Worm (Caenorhabditis elegans) whole organism, L1 larva: ENCODE results near the gene Y41D4A.7.

Experiments
- C04F5.9 ChIP-seq: sonication (generic microtip); optimal IDR thresholded peaks from 2 replicates; lab custom pipeline; 2016; ENCODE audit warnings: missing genetic modification characterization, missing compliant biosample characterization
- F16B12.6 ChIP-seq: fragments of 150-350 bp; optimal IDR thresholded peaks from 2 replicates; lab custom pipeline; 2014; ENCODE audit warnings: missing biosample characterization, missing genetic modification characterization
- aha-1 ChIP-seq: fragments of 150-350 bp; optimal IDR thresholded peaks from 2 replicates; lab custom pipeline; 2014; ENCODE audit warnings: missing biosample characterization, missing genetic modification characterization
- aly-2 ChIP-seq: fragments of 150-350 bp; optimal IDR thresholded peaks from 2 replicates; lab custom pipeline; 2014; ENCODE audit warnings: missing biosample characterization, missing genetic modification characterization
- ceh-8 ChIP-seq: fragments of 200-800 bp; sonication (Bioruptor generic); optimal IDR thresholded peaks from 2 replicates; lab custom pipeline; 2018; ENCODE audit warnings: mild to moderate bottlenecking, missing genetic modification characterization, moderate library complexity, missing compliant biosample characterization
- ceh-90 ChIP-seq: sonication (generic microtip); optimal IDR thresholded peaks from 2 replicates; lab custom pipeline; 2016; ENCODE audit warnings: missing genetic modification characterization, missing compliant biosample characterization
- dpl-1 ChIP-seq, 3 experiments: fragments of 150-350 bp in 2 of 3; sonication (generic microtip) in 1 of 3; optimal IDR thresholded peaks; 2 replicates each; lab custom pipeline; 2014 to 2017; ENCODE audit warnings: missing biosample characterization in 3 of 3, missing genetic modification characterization in 3 of 3, missing genetic modification reagents in 3 of 3
- dsc-1 ChIP-seq: sonication (generic microtip); optimal IDR thresholded peaks from 2 replicates; lab custom pipeline; 2016; ENCODE audit warnings: mild to moderate bottlenecking, missing genetic modification characterization, missing compliant biosample characterization
- efl-1 ChIP-seq, 4 experiments: fragments of 150-350 bp; optimal IDR thresholded peaks in 3 of 4; peaks in 1 of 4; 1 replicate in 1 of 4; 2 replicates in 3 of 4; lab custom pipeline; 2014; ENCODE audit warnings: missing biosample characterization in 2 of 4, missing genetic modification characterization in 2 of 4, missing genetic modification reagents in 2 of 4
- egl-27 ChIP-seq, 2 experiments: fragments of 150-350 bp in 1 of 2; sonication (generic microtip); optimal IDR thresholded peaks; 3 replicates each; lab custom pipeline; 2017 to 2018; ENCODE audit warnings: missing biosample characterization in 2 of 2, missing genetic modification characterization in 2 of 2, missing genetic modification reagents in 2 of 2
- elt-2 ChIP-seq: sonication (generic microtip); optimal IDR thresholded peaks from 2 replicates; lab custom pipeline; 2016; ENCODE audit warnings: missing genetic modification characterization, mild to moderate bottlenecking, inconsistent platforms, missing compliant biosample characterization, missing genetic modification reagents
- elt-3 ChIP-seq, 6 experiments: fragments of 150-350 bp in 1 of 6; sonication (generic microtip); optimal IDR thresholded peaks; 2 replicates each; lab custom pipeline; 2017 to 2018; ENCODE audit warnings: missing biosample characterization in 6 of 6, missing genetic modification characterization in 6 of 6, inconsistent platforms in 1 of 6
- fkh-10 ChIP-seq: sonication (generic microtip); optimal IDR thresholded peaks from 2 replicates; lab custom pipeline; 2017; ENCODE audit warnings: missing biosample characterization, missing genetic modification reagents, missing genetic modification characterization
- grh-1 ChIP-seq: fragments of 200-800 bp; sonication (Bioruptor generic); IDR thresholded peaks from 2 replicates; pipeline ENCODE4 v1.3.6; 2022; ENCODE audit warnings: missing genetic modification reagents, missing genetic modification characterization, missing compliant biosample characterization
- hpl-2 ChIP-seq: fragments of 150-350 bp; optimal IDR thresholded peaks from 2 replicates; lab custom pipeline; 2014; ENCODE audit warnings: missing biosample characterization, missing genetic modification reagents, missing genetic modification characterization
- irx-1 ChIP-seq: sonication (generic microtip); optimal IDR thresholded peaks from 2 replicates; lab custom pipeline; 2016; ENCODE audit warnings: missing genetic modification characterization, missing compliant biosample characterization
- lin-14 ChIP-seq: fragments of 200-800 bp; sonication (Bioruptor generic); optimal IDR thresholded peaks from 2 replicates; lab custom pipeline; 2018; ENCODE audit warnings: mild to moderate bottlenecking, missing genetic modification characterization, moderate library complexity, missing compliant biosample characterization
- lin-15B ChIP-seq: fragments of 150-350 bp; sonication (generic microtip); optimal IDR thresholded peaks from 3 replicates; lab custom pipeline; 2014; ENCODE audit warnings: missing biosample characterization, missing genetic modification characterization
- lir-3 ChIP-seq: sonication (generic microtip); optimal IDR thresholded peaks from 2 replicates; lab custom pipeline; 2016; ENCODE audit warnings: mild to moderate bottlenecking, missing genetic modification characterization, moderate library complexity, missing compliant biosample characterization; ENCODE audit not compliant: poor library complexity
- lsy-2 ChIP-seq, 2 experiments: fragments of 150-350 bp; optimal IDR thresholded peaks; 2 replicates each; lab custom pipeline; 2014; ENCODE audit warnings: missing biosample characterization in 2 of 2, missing genetic modification characterization in 2 of 2
- mab-9 ChIP-seq: fragments of 200-800 bp; sonication (Bioruptor generic); IDR thresholded peaks from 2 replicates; pipeline ENCODE4 v1.3.6; 2022; ENCODE audit warnings: missing genetic modification reagents, missing genetic modification characterization, missing compliant biosample characterization
- nhr-12 ChIP-seq: sonication (generic microtip); optimal IDR thresholded peaks from 2 replicates; lab custom pipeline; 2017; ENCODE audit warnings: missing biosample characterization, missing genetic modification characterization
- nhr-20 ChIP-seq: sonication (generic microtip); optimal IDR thresholded peaks from 2 replicates; lab custom pipeline; 2016; ENCODE audit warnings: mild to moderate bottlenecking, missing genetic modification characterization, missing compliant biosample characterization
- nhr-237 ChIP-seq: fragments of 150-350 bp; optimal IDR thresholded peaks from 2 replicates; lab custom pipeline; 2014; ENCODE audit warnings: missing biosample characterization, missing genetic modification characterization
- nhr-47 ChIP-seq: sonication (generic microtip); optimal IDR thresholded peaks from 2 replicates; lab custom pipeline; 2016; ENCODE audit warnings: mild to moderate bottlenecking, missing genetic modification characterization, moderate library complexity, missing compliant biosample characterization
- nhr-71 ChIP-seq: sonication (generic microtip); optimal IDR thresholded peaks from 2 replicates; lab custom pipeline; 2016; ENCODE audit warnings: mild to moderate bottlenecking, missing genetic modification characterization, moderate library complexity, missing compliant biosample characterization
- nhr-90 ChIP-seq: sonication (generic microtip); optimal IDR thresholded peaks from 2 replicates; lab custom pipeline; 2016; ENCODE audit warnings: mild to moderate bottlenecking, missing genetic modification characterization, missing compliant biosample characterization; ENCODE audit not compliant: poor library complexity
- pag-3 ChIP-seq: sonication (generic microtip); optimal IDR thresholded peaks from 2 replicates; lab custom pipeline; 2017; ENCODE audit warnings: missing genetic modification characterization, mild to moderate bottlenecking, missing compliant biosample characterization, antibody characterized with exemption, borderline replicate concordance; ENCODE audit not compliant: insufficient read depth
- pqm-1 ChIP-seq: sonication (generic microtip); optimal IDR thresholded peaks from 3 replicates; lab custom pipeline; 2017; ENCODE audit warnings: missing biosample characterization, missing genetic modification characterization
- rnt-1 ChIP-seq: sonication (generic microtip); optimal IDR thresholded peaks from 2 replicates; lab custom pipeline; 2016; ENCODE audit warnings: mild to moderate bottlenecking, missing genetic modification characterization, moderate library complexity, missing compliant biosample characterization
- skn-1 ChIP-seq: fragments of 150-350 bp; optimal IDR thresholded peaks from 2 replicates; lab custom pipeline; 2014; ENCODE audit warnings: missing biosample characterization, missing genetic modification characterization
- tbx-2 ChIP-seq: sonication (generic microtip); optimal IDR thresholded peaks from 2 replicates; lab custom pipeline; 2016; ENCODE audit warnings: missing genetic modification characterization, missing compliant biosample characterization
- tlp-1 ChIP-seq: fragments of 150-350 bp; optimal IDR thresholded peaks from 2 replicates; lab custom pipeline; 2014; ENCODE audit warnings: missing biosample characterization, missing genetic modification characterization
- unc-130 ChIP-seq: fragments of 150-350 bp; optimal IDR thresholded peaks from 2 replicates; lab custom pipeline; 2017; ENCODE audit warnings: missing biosample characterization, missing genetic modification characterization, inconsistent platforms
- unc-98 ChIP-seq: fragments of 200-800 bp; sonication (Bioruptor generic); IDR thresholded peaks from 2 replicates; pipeline ENCODE4 v1.3.6; 2022; ENCODE audit warnings: missing genetic modification characterization, missing compliant biosample characterization
- vab-15 ChIP-seq: sonication (generic microtip); optimal IDR thresholded peaks from 2 replicates; lab custom pipeline; 2017; ENCODE audit warnings: missing genotype, mild to moderate bottlenecking, missing genetic modification characterization, missing compliant biosample characterization

The Y41D4A.7 gene

DNA sequence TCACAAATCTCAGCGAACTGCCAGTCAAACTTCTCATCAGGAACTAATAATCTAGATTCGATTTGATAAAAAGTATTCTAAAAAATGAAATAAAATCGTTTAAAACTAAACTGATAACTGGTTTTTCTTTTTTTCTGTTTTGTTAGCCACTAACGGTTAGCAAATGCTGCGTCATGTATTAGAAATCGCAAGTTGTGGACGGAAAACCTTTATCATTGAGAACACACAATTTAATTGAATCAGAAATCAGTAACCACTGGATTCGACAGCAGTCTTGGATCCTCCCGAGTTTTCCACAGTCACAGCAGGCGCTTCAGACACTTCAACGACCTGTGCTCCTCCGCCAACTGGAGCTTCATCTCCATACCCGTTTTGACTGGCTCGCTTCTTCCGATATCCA is 38.4 kb downstream of the Y41D4A.7 start:
- TF ChIP-seq F16B12.6 (no peak), lin-15B (tag; lab: Kevin White, UChicago) (no peak), unc-98 (no peak), pqm-1 (tag; lab: Kevin White, UChicago) (no peak), ceh-90 (tag; lab: Kevin White, UChicago) (no peak), nhr-12 (tag; lab: Kevin White, UChicago) (no peak), dsc-1 (no peak), lin-14 (GFP tag; lab: Kevin White, UChicago) (no peak), lsy-2 (tag; optimal IDR thresholded peaks at IDR 0.05; lab: Kevin White, UChicago) (no peak), grh-1 (GFP tag; lab: Robert Waterston, UW) (0 out of 2 replicates have a peak, but pooled peaks have one; percentile 31), skn-1 (tag; lab: Kevin White, UChicago) (no peak), efl-1 (optimal IDR thresholded peaks at IDR 0.05; lab: Kevin White, UChicago) (no peak), efl-1 (GFP tag; optimal IDR thresholded peaks at IDR 0.05 in 1 of 2; lab: Kevin White, UChicago) (peak in 1 of 2 experiments; percentile 72), tlp-1 (tag; lab: Kevin White, UChicago) (no peak), nhr-71 (peak; percentile 25), nhr-47 (tag; lab: Kevin White, UChicago) (peak; percentile 11), egl-27 (tag; optimal IDR thresholded peaks at IDR 0.05; lab: Kevin White, UChicago) (no peak), elt-3 (tag; optimal IDR thresholded peaks at IDR 0.05; lab: Kevin White, UChicago) (peak in 1 of 6 experiments; percentile 18), nhr-90 (tag; lab: Kevin White, UChicago) (no peak), unc-130 (tag; lab: Kevin White, UChicago) (no peak), nhr-237 (tag; lab: Kevin White, UChicago) (no peak), pag-3 (tag; lab: Kevin White, UChicago) (no peak), elt-2 (tag; lab: Kevin White, UChicago) (no peak), aha-1 (tag; lab: Kevin White, UChicago) (no peak), hpl-2 (GFP tag; lab: Kevin White, UChicago) (no peak), rnt-1 (no peak), lir-3 (tag; lab: Kevin White, UChicago) (no peak), dpl-1 (GFP tag; optimal IDR thresholded peaks at IDR 0.05; lab: Kevin White, UChicago) (no peak), fkh-10 (GFP tag; lab: Kevin White, UChicago) (no peak), vab-15 (tag; lab: Kevin White, UChicago) (no peak), C04F5.9 (tag; lab: Kevin White, UChicago) (no peak), tbx-2 (no peak), aly-2 (peak; percentile 95), nhr-20 (tag; lab: Kevin White, UChicago) (peak; percentile 12), irx-1 (tag; lab: Kevin White, UChicago) (no peak)

DNA sequence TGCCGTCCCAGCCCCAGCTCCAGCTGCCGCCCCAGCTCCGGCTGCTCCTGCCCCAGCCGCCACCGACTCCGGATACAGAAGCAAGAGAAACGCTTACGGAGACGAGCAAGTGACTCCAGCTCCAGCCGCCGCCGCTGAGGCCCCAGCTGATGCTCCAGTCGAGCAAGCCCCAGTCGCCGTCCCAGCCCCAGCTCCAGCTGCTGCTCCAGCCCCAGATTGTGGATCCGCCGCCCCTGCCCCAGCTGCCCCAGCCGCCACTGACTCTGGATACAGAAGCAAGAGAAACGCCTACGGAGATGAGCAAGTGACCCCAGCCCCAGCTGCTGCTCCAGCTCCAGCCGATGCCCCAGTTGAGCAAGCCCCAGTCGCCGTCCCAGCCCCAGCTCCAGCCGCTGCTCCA is 38.9 kb downstream of the Y41D4A.7 start:
- peak; percentile 49 for TF ChIP-seq ceh-8 (GFP tag; lab: Kevin White, UChicago)

DNA sequence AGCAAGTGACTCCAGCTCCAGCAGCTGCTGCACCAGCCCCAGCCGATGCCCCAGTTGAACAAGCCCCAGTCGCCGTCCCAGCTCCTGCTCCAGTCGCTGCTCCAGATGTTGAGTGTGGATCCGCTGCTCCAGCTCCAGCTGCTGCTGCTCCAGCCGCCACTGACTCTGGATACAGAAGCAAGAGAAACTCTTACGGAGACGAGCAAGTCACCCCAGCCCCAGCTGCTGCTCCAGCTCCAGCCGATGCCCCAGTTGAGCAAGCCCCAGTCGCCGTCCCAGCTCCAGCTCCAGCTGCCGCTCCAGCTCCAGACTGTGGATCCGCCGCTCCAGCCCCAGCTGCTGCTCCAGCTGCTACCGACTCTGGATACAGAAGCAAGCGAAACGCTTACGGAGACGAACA is 39.8 kb downstream of the Y41D4A.7 start:
- TF ChIP-seq skn-1 (tag; lab: Kevin White, UChicago) (no peak), efl-1 (optimal IDR thresholded peaks at IDR 0.05; lab: Kevin White, UChicago) (no peak), efl-1 (GFP tag; optimal IDR thresholded peaks at IDR 0.05 in 1 of 2; lab: Kevin White, UChicago) (peak in 1 of 2 experiments; percentile 15)
- TF ChIP-seq, all 84 proteins: peak for 1

DNA sequence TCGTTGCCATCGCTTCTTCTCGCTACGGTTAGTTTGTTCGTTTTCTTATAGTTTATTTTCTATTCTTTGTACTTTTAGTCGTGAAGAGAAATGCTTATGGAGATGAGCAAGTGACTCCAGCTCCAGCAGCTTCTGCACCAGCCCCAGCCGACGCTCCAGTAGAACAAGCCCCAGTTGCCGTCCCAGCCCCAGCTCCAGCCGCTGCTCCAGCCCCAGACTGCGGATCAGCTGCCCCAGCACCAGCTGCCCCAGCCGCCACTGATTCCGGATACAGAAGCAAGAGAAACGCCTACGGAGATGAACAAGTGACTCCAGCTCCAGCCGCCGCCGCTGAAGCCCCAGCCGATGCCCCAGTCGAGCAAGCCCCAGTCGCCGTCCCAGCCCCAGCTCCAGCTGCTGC is 40.5 kb downstream of the Y41D4A.7 start:
- 0 out of 2 replicates have a peak, but pooled peaks have one; percentile 19 for TF ChIP-seq mab-9 (GFP tag; lab: Robert Waterston, UW)
